Worm (Caenorhabditis elegans) whole organism, L1 larva: ENCODE data around the gene T18D3.9.

Experiments used
- C16A3.4 ChIP-seq: fragments of 150-350 bp; optimal IDR thresholded peaks from 2 replicates; lab custom pipeline; 2014; ENCODE audit warnings: missing biosample characterization, missing genetic modification characterization
- C34B4.2 ChIP-seq: sonication (generic microtip); optimal IDR thresholded peaks from 2 replicates; lab custom pipeline; 2017; ENCODE audit warnings: mild to moderate bottlenecking, missing genetic modification characterization, missing compliant biosample characterization
- F16B12.6 ChIP-seq: fragments of 150-350 bp; optimal IDR thresholded peaks from 2 replicates; lab custom pipeline; 2014; ENCODE audit warnings: missing biosample characterization, missing genetic modification characterization
- Y116A8C.19 ChIP-seq: sonication (generic microtip); optimal IDR thresholded peaks from 2 replicates; lab custom pipeline; 2016; ENCODE audit warnings: missing compliant biosample characterization, missing genetic modification characterization, borderline replicate concordance
- alr-1 ChIP-seq: fragments of 200-800 bp; sonication (Bioruptor generic); optimal IDR thresholded peaks from 2 replicates; lab custom pipeline; 2018; ENCODE audit warnings: borderline replicate concordance, mild to moderate bottlenecking, missing genetic modification characterization, missing compliant biosample characterization
- blmp-1 ChIP-seq: fragments of 150-350 bp; optimal IDR thresholded peaks from 2 replicates; lab custom pipeline; 2014; ENCODE audit warnings: missing biosample characterization, missing genetic modification characterization
- ceh-63 ChIP-seq: fragments of 200-800 bp; sonication (Bioruptor generic); optimal IDR thresholded peaks from 2 replicates; lab custom pipeline; 2018; ENCODE audit warnings: mild to moderate bottlenecking, missing genetic modification characterization, missing compliant biosample characterization
- ceh-88 ChIP-seq: fragments of 200-800 bp; sonication (Bioruptor generic); IDR thresholded peaks from 2 replicates; pipeline ENCODE4 v1.3.6; 2022; ENCODE audit warnings: missing genetic modification characterization, missing compliant biosample characterization
- ceh-90 ChIP-seq: sonication (generic microtip); optimal IDR thresholded peaks from 2 replicates; lab custom pipeline; 2016; ENCODE audit warnings: missing genetic modification characterization, missing compliant biosample characterization
- ces-1 ChIP-seq: fragments of 150-350 bp; optimal IDR thresholded peaks from 2 replicates; lab custom pipeline; 2014; ENCODE audit warnings: missing biosample characterization, missing genetic modification reagents, missing genetic modification characterization
- dpl-1 ChIP-seq, 3 experiments: fragments of 150-350 bp in 2 of 3; sonication (generic microtip) in 1 of 3; optimal IDR thresholded peaks; 2 replicates each; lab custom pipeline; 2014 to 2017; ENCODE audit warnings: missing biosample characterization in 3 of 3, missing genetic modification characterization in 3 of 3, missing genetic modification reagents in 3 of 3
- dsc-1 ChIP-seq: sonication (generic microtip); optimal IDR thresholded peaks from 2 replicates; lab custom pipeline; 2016; ENCODE audit warnings: mild to moderate bottlenecking, missing genetic modification characterization, missing compliant biosample characterization
- efl-1 ChIP-seq, 4 experiments: fragments of 150-350 bp; optimal IDR thresholded peaks in 3 of 4; peaks in 1 of 4; 1 replicate in 1 of 4; 2 replicates in 3 of 4; lab custom pipeline; 2014; ENCODE audit warnings: missing biosample characterization in 2 of 4, missing genetic modification characterization in 2 of 4, missing genetic modification reagents in 2 of 4
- efl-3 ChIP-seq: fragments of 200-800 bp; sonication (Bioruptor generic); optimal IDR thresholded peaks from 2 replicates; lab custom pipeline; 2018; ENCODE audit warnings: mild to moderate bottlenecking, missing genetic modification characterization, missing compliant biosample characterization
- fkh-10 ChIP-seq: sonication (generic microtip); optimal IDR thresholded peaks from 2 replicates; lab custom pipeline; 2017; ENCODE audit warnings: missing biosample characterization, missing genetic modification reagents, missing genetic modification characterization
- fkh-4 ChIP-seq: sonication (generic microtip); optimal IDR thresholded peaks from 2 replicates; lab custom pipeline; 2016; ENCODE audit warnings: missing compliant biosample characterization, missing genetic modification characterization, borderline replicate concordance
- fkh-8 ChIP-seq: sonication (generic microtip); optimal IDR thresholded peaks from 2 replicates; lab custom pipeline; 2016; ENCODE audit warnings: mild to moderate bottlenecking, missing genetic modification characterization, missing compliant biosample characterization
- grh-1 ChIP-seq: fragments of 200-800 bp; sonication (Bioruptor generic); IDR thresholded peaks from 2 replicates; pipeline ENCODE4 v1.3.6; 2022; ENCODE audit warnings: missing genetic modification reagents, missing genetic modification characterization, missing compliant biosample characterization
- hlh-17 ChIP-seq: fragments of 200-800 bp; sonication (Bioruptor generic); optimal IDR thresholded peaks from 2 replicates; lab custom pipeline; 2018; ENCODE audit warnings: missing genetic modification characterization, mild to moderate bottlenecking, missing compliant biosample characterization, moderate library complexity, borderline replicate concordance
- hpl-2 ChIP-seq: fragments of 150-350 bp; optimal IDR thresholded peaks from 2 replicates; lab custom pipeline; 2014; ENCODE audit warnings: missing biosample characterization, missing genetic modification reagents, missing genetic modification characterization
- irx-1 ChIP-seq: sonication (generic microtip); optimal IDR thresholded peaks from 2 replicates; lab custom pipeline; 2016; ENCODE audit warnings: missing genetic modification characterization, missing compliant biosample characterization
- jun-1 ChIP-seq: fragments of 150-350 bp; optimal IDR thresholded peaks from 2 replicates; lab custom pipeline; 2014; ENCODE audit warnings: missing biosample characterization, missing genetic modification reagents, missing genetic modification characterization
- lin-15B ChIP-seq: fragments of 150-350 bp; sonication (generic microtip); optimal IDR thresholded peaks from 3 replicates; lab custom pipeline; 2014; ENCODE audit warnings: missing biosample characterization, missing genetic modification characterization
- lin-39 ChIP-seq: fragments of 150-350 bp; optimal IDR thresholded peaks from 2 replicates; lab custom pipeline; 2014; ENCODE audit warnings: missing biosample characterization, missing genetic modification reagents, missing genetic modification characterization
- lir-3 ChIP-seq: sonication (generic microtip); optimal IDR thresholded peaks from 2 replicates; lab custom pipeline; 2016; ENCODE audit warnings: mild to moderate bottlenecking, missing genetic modification characterization, moderate library complexity, missing compliant biosample characterization; ENCODE audit not compliant: poor library complexity
- mab-9 ChIP-seq: fragments of 200-800 bp; sonication (Bioruptor generic); IDR thresholded peaks from 2 replicates; pipeline ENCODE4 v1.3.6; 2022; ENCODE audit warnings: missing genetic modification reagents, missing genetic modification characterization, missing compliant biosample characterization
- mdl-1 ChIP-seq, 2 experiments: fragments of 150-350 bp; optimal IDR thresholded peaks; 2 replicates each; lab custom pipeline; 2014 to 2017; ENCODE audit warnings: missing biosample characterization in 2 of 2, missing genetic modification characterization in 2 of 2, inconsistent platforms in 1 of 2
- mef-2 ChIP-seq: fragments of 150-350 bp; optimal IDR thresholded peaks from 2 replicates; lab custom pipeline; 2014; ENCODE audit warnings: missing biosample characterization, missing genetic modification characterization
- nhr-11 ChIP-seq: fragments of 150-350 bp; optimal IDR thresholded peaks from 2 replicates; lab custom pipeline; 2014; ENCODE audit warnings: missing biosample characterization, missing genetic modification characterization
- nhr-19 ChIP-seq: fragments of 200-800 bp; sonication (Bioruptor generic); conservative IDR thresholded peaks from 2 replicates; pipeline ENCODE4 v1.3.6; 2022; ENCODE audit warnings: missing genetic modification characterization, missing compliant biosample characterization
- nhr-20 ChIP-seq: sonication (generic microtip); optimal IDR thresholded peaks from 2 replicates; lab custom pipeline; 2016; ENCODE audit warnings: mild to moderate bottlenecking, missing genetic modification characterization, missing compliant biosample characterization
- nhr-237 ChIP-seq: fragments of 150-350 bp; optimal IDR thresholded peaks from 2 replicates; lab custom pipeline; 2014; ENCODE audit warnings: missing biosample characterization, missing genetic modification characterization
- nhr-28 ChIP-seq: fragments of 150-350 bp; optimal IDR thresholded peaks from 2 replicates; lab custom pipeline; 2014; ENCODE audit warnings: missing biosample characterization, missing genetic modification characterization
- nhr-47 ChIP-seq: sonication (generic microtip); optimal IDR thresholded peaks from 2 replicates; lab custom pipeline; 2016; ENCODE audit warnings: mild to moderate bottlenecking, missing genetic modification characterization, moderate library complexity, missing compliant biosample characterization
- nhr-71 ChIP-seq: sonication (generic microtip); optimal IDR thresholded peaks from 2 replicates; lab custom pipeline; 2016; ENCODE audit warnings: mild to moderate bottlenecking, missing genetic modification characterization, moderate library complexity, missing compliant biosample characterization
- nhr-76 ChIP-seq: sonication (generic microtip); optimal IDR thresholded peaks from 2 replicates; lab custom pipeline; 2017; ENCODE audit warnings: missing biosample characterization, missing genetic modification characterization
- nhr-84 ChIP-seq: sonication (generic microtip); optimal IDR thresholded peaks from 2 replicates; lab custom pipeline; 2017; ENCODE audit warnings: missing biosample characterization, missing genetic modification characterization
- pag-3 ChIP-seq: sonication (generic microtip); optimal IDR thresholded peaks from 2 replicates; lab custom pipeline; 2017; ENCODE audit warnings: missing genetic modification characterization, mild to moderate bottlenecking, missing compliant biosample characterization, antibody characterized with exemption, borderline replicate concordance; ENCODE audit not compliant: insufficient read depth
- pqm-1 ChIP-seq: sonication (generic microtip); optimal IDR thresholded peaks from 3 replicates; lab custom pipeline; 2017; ENCODE audit warnings: missing biosample characterization, missing genetic modification characterization
- rnt-1 ChIP-seq: sonication (generic microtip); optimal IDR thresholded peaks from 2 replicates; lab custom pipeline; 2016; ENCODE audit warnings: mild to moderate bottlenecking, missing genetic modification characterization, moderate library complexity, missing compliant biosample characterization
- snu-23 ChIP-seq: sonication (generic microtip); optimal IDR thresholded peaks from 2 replicates; lab custom pipeline; 2016; ENCODE audit warnings: missing genetic modification characterization, missing compliant biosample characterization
- sox-4 ChIP-seq: sonication (generic microtip); optimal IDR thresholded peaks from 2 replicates; lab custom pipeline; 2016; ENCODE audit warnings: missing genetic modification characterization, missing compliant biosample characterization
- sptf-1 ChIP-seq: fragments of 150-350 bp; optimal IDR thresholded peaks from 2 replicates; lab custom pipeline; 2014; ENCODE audit warnings: missing biosample characterization, missing genetic modification characterization
- sup-37 ChIP-seq: fragments of 200-800 bp; sonication (Bioruptor generic); optimal IDR thresholded peaks from 2 replicates; lab custom pipeline; 2018; ENCODE audit warnings: mild to moderate bottlenecking, missing genetic modification characterization, missing compliant biosample characterization
- swsn-7 ChIP-seq: sonication (generic microtip); optimal IDR thresholded peaks from 2 replicates; lab custom pipeline; 2016; ENCODE audit warnings: missing genetic modification characterization, missing compliant biosample characterization
- tbx-2 ChIP-seq: sonication (generic microtip); optimal IDR thresholded peaks from 2 replicates; lab custom pipeline; 2016; ENCODE audit warnings: missing genetic modification characterization, missing compliant biosample characterization
- tlp-1 ChIP-seq: fragments of 150-350 bp; optimal IDR thresholded peaks from 2 replicates; lab custom pipeline; 2014; ENCODE audit warnings: missing biosample characterization, missing genetic modification characterization
- unc-130 ChIP-seq: fragments of 150-350 bp; optimal IDR thresholded peaks from 2 replicates; lab custom pipeline; 2017; ENCODE audit warnings: missing biosample characterization, missing genetic modification characterization, inconsistent platforms
- unc-30 ChIP-seq: sonication (generic microtip); optimal IDR thresholded peaks from 2 replicates; lab custom pipeline; 2017; ENCODE audit warnings: missing biosample characterization, missing genetic modification characterization
- unc-86 ChIP-seq: sonication (generic microtip); optimal IDR thresholded peaks from 2 replicates; lab custom pipeline; 2016; ENCODE audit warnings: missing genetic modification characterization, missing compliant biosample characterization
- unc-98 ChIP-seq: fragments of 200-800 bp; sonication (Bioruptor generic); IDR thresholded peaks from 2 replicates; pipeline ENCODE4 v1.3.6; 2022; ENCODE audit warnings: missing genetic modification characterization, missing compliant biosample characterization
- vab-15 ChIP-seq: sonication (generic microtip); optimal IDR thresholded peaks from 2 replicates; lab custom pipeline; 2017; ENCODE audit warnings: missing genotype, mild to moderate bottlenecking, missing genetic modification characterization, missing compliant biosample characterization
- ztf-4 ChIP-seq: fragments of 150-350 bp; optimal IDR thresholded peaks from 2 replicates; lab custom pipeline; 2014; ENCODE audit warnings: missing biosample characterization, missing genetic modification characterization

Gene T18D3.9

DNA sequence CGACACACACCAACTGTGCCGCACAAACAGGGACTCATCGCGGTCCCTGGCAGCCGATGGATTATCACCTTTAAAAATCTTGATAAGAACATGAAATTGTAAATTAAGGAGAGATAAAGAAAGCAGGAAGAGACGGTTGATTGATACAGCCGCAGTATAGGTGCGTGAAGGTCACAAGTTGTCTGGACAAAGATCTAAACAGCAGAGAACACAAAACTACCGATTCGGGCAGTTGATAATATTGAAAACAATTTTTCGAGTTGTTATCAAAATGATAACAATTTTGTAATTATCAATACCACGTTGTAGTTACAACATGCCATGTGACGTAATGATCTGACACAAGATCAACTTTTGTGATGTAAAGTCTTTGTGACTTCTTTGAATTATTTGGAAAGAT lies 46.5 kb upstream of the T18D3.9 start (continued):
- no peak for TF ChIP-seq ceh-90 (tag; lab: Kevin White, UChicago)
- TF ChIP-seq mab-9 (GFP tag; lab: Robert Waterston, UW) = no peak
- TF ChIP-seq mdl-1 (tag; optimal IDR thresholded peaks at IDR 0.05; lab: Kevin White, UChicago) = peak in 1 of 2 experiments; percentile 80
- TF ChIP-seq C16A3.4 (tag; lab: Kevin White, UChicago) = peak; percentile 50
- no peak for TF ChIP-seq Y116A8C.19 (tag; lab: Kevin White, UChicago)
- no peak for TF ChIP-seq fkh-8 (tag; lab: Kevin White, UChicago)
- peak; percentile 55 for TF ChIP-seq ceh-88
- no peak for TF ChIP-seq sup-37
- TF ChIP-seq nhr-76 (tag; lab: Kevin White, UChicago) = no peak
- peak; percentile 85 for TF ChIP-seq blmp-1 (tag; lab: Kevin White, UChicago)
- peak; percentile 84 for TF ChIP-seq tbx-2 (tag; lab: Kevin White, UChicago)
- no peak for TF ChIP-seq sox-4 (tag; lab: Kevin White, UChicago)
- TF ChIP-seq dsc-1 (tag; lab: Kevin White, UChicago) = no peak
- no peak for TF ChIP-seq nhr-237 (tag; lab: Kevin White, UChicago)
- TF ChIP-seq pag-3 = no peak
- no peak for TF ChIP-seq lin-15B
- no peak for TF ChIP-seq unc-98 (GFP tag; lab: Robert Waterston, UW)
- peak in 2 of 3 experiments; percentile 14 to 39 for TF ChIP-seq dpl-1 (GFP tag; optimal IDR thresholded peaks at IDR 0.05; lab: Kevin White, UChicago)
- no peak for TF ChIP-seq vab-15 (tag; lab: Kevin White, UChicago)
- peak; percentile 95 for TF ChIP-seq nhr-71 (tag; lab: Kevin White, UChicago)
- TF ChIP-seq sptf-1 (tag; lab: Kevin White, UChicago) = no peak
- TF ChIP-seq ceh-63 (GFP tag; lab: Kevin White, UChicago) = no peak
- peak; percentile 74 for TF ChIP-seq jun-1 (tag; lab: Kevin White, UChicago)
- no peak for TF ChIP-seq unc-30 (tag; lab: Kevin White, UChicago)
- TF ChIP-seq hlh-17 = no peak
- no peak for TF ChIP-seq efl-1 (optimal IDR thresholded peaks at IDR 0.05; lab: Kevin White, UChicago)
- peak in 1 of 2 experiments; percentile 80 for TF ChIP-seq efl-1 (GFP tag; optimal IDR thresholded peaks at IDR 0.05 in 1 of 2; lab: Kevin White, UChicago)
- no peak for TF ChIP-seq pqm-1 (tag; lab: Kevin White, UChicago)
- peak; percentile 30 for TF ChIP-seq unc-130 (tag; lab: Kevin White, UChicago)
- peak; percentile 70 for TF ChIP-seq lir-3 (tag; lab: Kevin White, UChicago)
- peak; percentile 99 for TF ChIP-seq nhr-20 (tag; lab: Kevin White, UChicago)
- peak; percentile 25 for TF ChIP-seq ztf-4 (tag; lab: Kevin White, UChicago)
- no peak for TF ChIP-seq unc-86 (tag; lab: Kevin White, UChicago)
- TF ChIP-seq alr-1 = no peak
- TF ChIP-seq efl-3 (GFP tag; lab: Kevin White, UChicago) = peak; percentile 32
- peak; percentile 18 for TF ChIP-seq irx-1
- no peak for TF ChIP-seq nhr-28 (tag; lab: Kevin White, UChicago)
- TF ChIP-seq F16B12.6 (tag; lab: Kevin White, UChicago) = no peak
- TF ChIP-seq mef-2 (tag; lab: Kevin White, UChicago) = no peak
- peak; percentile 72 for TF ChIP-seq nhr-47 (tag; lab: Kevin White, UChicago)
- no peak for TF ChIP-seq nhr-84 (tag; lab: Kevin White, UChicago)
- TF ChIP-seq grh-1 = peak; percentile 65
- TF ChIP-seq fkh-10 = no peak
- TF ChIP-seq lin-39 (tag; lab: Kevin White, UChicago) = no peak
- TF ChIP-seq ces-1 (GFP tag; lab: Kevin White, UChicago) = no peak
- peak; percentile 28 for TF ChIP-seq rnt-1 (tag; lab: Kevin White, UChicago)
- TF ChIP-seq C34B4.2 (tag; lab: Kevin White, UChicago) = no peak
- no peak for TF ChIP-seq hpl-2 (GFP tag; lab: Kevin White, UChicago)
- TF ChIP-seq snu-23 = peak; percentile 81
- TF ChIP-seq fkh-4 = no peak
- TF ChIP-seq nhr-19 (GFP tag; lab: Robert Waterston, UW) = peak; percentile 96
- TF ChIP-seq tlp-1 = no peak
- peak; percentile 23 for TF ChIP-seq swsn-7 (tag; lab: Kevin White, UChicago)
- TF ChIP-seq nhr-11 = no peak
